Worm (Caenorhabditis elegans) whole organism, dauer: Measurements from ENCODE around the gene F58F12.4.

Experiments
- unc-62 ChIP-seq: sonication (generic microtip); optimal IDR thresholded peaks from 2 replicates; lab custom pipeline; 2017; ENCODE audit warnings: missing biosample characterization, missing genetic modification reagents, missing genetic modification characterization

The F58F12.4 gene

ce11 chrII:6403233-6403632, 16.7 kb downstream of the F58F12.4 start, which contains the start of gene T25D10.1:
TSS of gene T25D10.1 (plus strand) at chrII:6403401.
- TF ChIP-seq unc-62 (GFP tag; lab: Kevin White, UChicago): no peak

DNA sequence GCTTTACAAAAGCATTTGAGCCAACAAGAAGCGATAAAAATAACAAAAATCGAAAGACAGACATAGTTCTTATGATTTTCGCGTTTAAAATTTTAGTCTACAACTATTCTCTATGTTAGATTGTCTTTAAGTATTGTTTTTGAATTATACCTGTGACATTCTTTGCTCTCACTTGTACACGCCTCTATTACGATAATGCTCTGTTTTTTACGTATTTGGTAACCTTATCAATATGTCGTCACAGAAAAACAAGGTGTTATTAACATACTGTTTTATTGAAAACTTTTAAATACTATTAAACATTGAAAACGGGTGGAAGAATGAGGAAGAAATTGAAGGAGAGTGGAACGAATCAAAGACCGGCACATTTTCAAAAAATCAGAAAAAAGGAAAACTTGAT, 20.7 kb downstream of the F58F12.4 start, which contains the start of gene spp-11:
Gene spp-11 (minus strand): TSS at position 101 of the 400 bp plus-strand sequence.
- TF ChIP-seq unc-62 (GFP tag; lab: Kevin White, UChicago): no peak

- no peak for TF ChIP-seq unc-62 (GFP tag; lab: Kevin White, UChicago)
Measured at ce11 chrII:6409098-6409497, 22.5 kb downstream of the F58F12.4 start.

ce11 chrII:6410181-6410580, 23.6 kb downstream of the F58F12.4 start, which contains the start of gene T25D10.4:
TSS of gene T25D10.4 (minus strand) at chrII:6410281.
- TF ChIP-seq unc-62 (GFP tag; lab: Kevin White, UChicago): no peak

ce11 chrII:6411660-6412451, 25.3 kb downstream of the F58F12.4 start:
- TF ChIP-seq unc-62 (GFP tag; lab: Kevin White, UChicago): no peak

DNA sequence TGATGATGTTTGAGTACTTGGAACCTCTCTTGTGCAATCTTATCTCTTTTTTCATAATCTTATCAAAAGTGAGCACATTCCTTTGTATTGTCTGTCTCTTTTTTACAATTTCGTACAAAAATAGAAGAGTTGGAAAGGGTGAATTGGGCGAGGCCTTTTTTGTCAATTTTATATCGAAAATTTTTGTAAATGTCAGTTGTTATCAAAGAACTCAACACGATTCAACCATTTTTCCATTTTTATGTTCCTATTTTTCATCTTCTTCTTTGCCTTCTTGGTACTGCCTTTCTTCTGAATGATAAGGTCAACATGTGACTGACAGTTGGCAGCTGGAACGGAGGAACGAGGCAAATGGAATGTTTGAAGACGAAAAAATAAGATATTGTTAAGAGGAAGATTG, 27.2 kb downstream of the F58F12.4 start:
- TF ChIP-seq unc-62 (GFP tag; lab: Kevin White, UChicago): no peak

ce11 chrII:6417999-6418398, 31.4 kb downstream of the F58F12.4 start:
- TF ChIP-seq unc-62 (GFP tag; lab: Kevin White, UChicago): no peak

DNA sequence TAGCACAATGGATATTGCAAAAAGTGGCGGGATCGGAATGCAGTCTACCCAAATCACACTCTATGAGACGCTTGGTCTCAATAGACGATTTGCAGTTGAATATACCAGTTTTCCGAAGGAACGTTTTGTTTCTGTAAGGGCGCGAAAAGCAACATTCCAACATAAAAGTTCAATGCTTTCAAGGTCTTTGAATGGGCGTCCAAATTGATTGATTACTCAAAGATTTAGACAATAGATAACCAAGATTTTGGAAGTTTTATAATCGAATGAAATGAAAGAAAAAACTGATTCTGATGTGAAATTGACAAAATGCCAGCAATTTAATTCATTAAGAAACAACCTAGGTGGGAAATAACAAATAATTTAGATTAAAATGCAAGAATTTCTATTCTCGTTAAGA, 32.6 kb downstream of the F58F12.4 start:
- no peak for TF ChIP-seq unc-62 (GFP tag; lab: Kevin White, UChicago)

ce11 chrII:6422812-6423211, 36.2 kb downstream of the F58F12.4 start, which contains the start of gene K03H9.3:
TSS of gene K03H9.3 (plus strand) at chrII:6423112.
- TF ChIP-seq unc-62 (GFP tag; lab: Kevin White, UChicago): no peak

DNA sequence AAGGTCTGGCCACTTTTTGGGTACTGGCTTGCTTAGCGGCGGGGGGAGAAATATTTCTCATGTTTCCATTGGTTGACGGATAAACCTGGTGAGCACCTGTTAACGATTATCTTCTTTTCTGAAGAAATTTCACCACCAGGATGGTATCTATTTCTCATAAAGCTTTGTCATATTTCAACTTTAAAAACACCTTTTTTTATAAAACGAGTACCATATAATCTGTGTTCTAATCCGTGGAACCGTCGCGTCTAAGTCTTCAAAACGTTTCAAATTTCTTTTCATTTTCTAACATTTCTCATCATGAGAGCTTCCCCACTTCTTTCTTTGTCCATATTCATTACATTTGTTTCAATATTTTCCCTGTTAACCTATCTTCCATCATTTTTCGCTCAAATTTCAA, 39.4 kb downstream of the F58F12.4 start, which contains the start of gene col-75:
Gene col-75 (plus strand): TSS at position 301 of the 400 bp plus-strand sequence.
- no peak for TF ChIP-seq unc-62 (GFP tag; lab: Kevin White, UChicago)

DNA sequence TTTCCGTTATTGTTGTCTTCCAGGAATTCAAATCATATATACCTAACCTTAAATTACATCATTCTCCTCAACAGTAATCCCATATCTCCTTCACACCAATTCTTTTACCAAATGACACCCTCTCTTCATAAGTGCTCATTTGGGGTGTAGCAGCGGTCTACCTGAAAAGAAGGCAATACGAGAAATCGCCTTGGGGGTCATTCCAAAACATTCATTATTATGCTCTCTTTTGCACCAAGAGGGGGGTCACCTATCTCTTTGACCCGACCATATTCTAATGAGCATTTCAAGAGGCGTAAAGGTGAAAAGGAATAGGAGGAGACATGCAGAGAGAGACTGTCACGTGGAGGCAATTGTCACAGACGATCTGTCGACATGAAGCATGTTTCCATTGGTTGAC, 50.3 kb downstream of the F58F12.4 start:
- TF ChIP-seq unc-62 (GFP tag; lab: Kevin White, UChicago): no peak
